Fruit fly (Drosophila melanogaster) whole organism, embryonic: ENCODE results near the gene apn.

ENCODE experiments used
- Ada2b ChIP-seq: fragments of 200-800 bp; sonication (Bioruptor generic); IDR thresholded peaks from 2 replicates; pipeline ENCODE4 v1.3.6; 2022; ENCODE audit warnings: missing biosample characterization, missing genetic modification characterization
- Bgb ChIP-seq: fragments of 200-800 bp; sonication (Bioruptor generic); IDR thresholded peaks from 2 replicates; pipeline ENCODE4 v1.3.6; 2022; ENCODE audit warnings: missing biosample characterization, missing genetic modification characterization; ENCODE audit not compliant: partially characterized antibody
- CG10209 ChIP-seq: fragments of 200-800 bp; sonication (Bioruptor generic); optimal IDR thresholded peaks from 3 replicates; lab custom pipeline; 2017; ENCODE audit warnings: missing biosample characterization, mild to moderate bottlenecking, missing genetic modification characterization, missing genetic modification reagents
- CG10654 ChIP-seq: fragments of 200-800 bp; sonication (Bioruptor generic); optimal IDR thresholded peaks from 2 replicates; lab custom pipeline; 2016; ENCODE audit warnings: missing biosample characterization, missing genetic modification characterization
- CG12219 ChIP-seq: fragments of 200-800 bp; sonication (Bioruptor generic); optimal IDR thresholded peaks from 3 replicates; lab custom pipeline; 2018; ENCODE audit warnings: missing biosample characterization, mild to moderate bottlenecking, missing genetic modification characterization
- CG16813 ChIP-seq: fragments of 200-800 bp; sonication (Bioruptor generic); IDR thresholded peaks from 3 replicates; pipeline ENCODE4 v1.3.6; 2022; ENCODE audit warnings: missing biosample characterization, missing genetic modification characterization; ENCODE audit not compliant: partially characterized antibody
- CG17568 ChIP-seq: fragments of 200-800 bp; sonication (Bioruptor generic); optimal IDR thresholded peaks from 2 replicates; lab custom pipeline; 2018; ENCODE audit warnings: missing biosample characterization, mild to moderate bottlenecking, missing genetic modification characterization, moderate library complexity
- CG17612 ChIP-seq: fragments of 200-800 bp; sonication (Bioruptor generic); IDR thresholded peaks from 2 replicates; pipeline ENCODE4 v1.3.6; 2022; ENCODE audit warnings: missing biosample characterization, missing genetic modification characterization
- CG18011 ChIP-seq: fragments of 200-800 bp; sonication (Bioruptor generic); optimal IDR thresholded peaks from 2 replicates; lab custom pipeline; 2017; ENCODE audit warnings: missing biosample characterization, missing genetic modification characterization, mild to moderate bottlenecking, moderate library complexity, missing genotype
- CG1832 ChIP-seq: fragments of 200-800 bp; sonication (Bioruptor generic); optimal IDR thresholded peaks from 2 replicates; lab custom pipeline; 2017; ENCODE audit warnings: missing biosample characterization, mild to moderate bottlenecking, missing genetic modification characterization, inconsistent platforms
- CG18619 ChIP-seq: fragments of 200-800 bp; sonication (Bioruptor generic); optimal IDR thresholded peaks from 3 replicates; lab custom pipeline; 2017; ENCODE audit warnings: missing biosample characterization, mild to moderate bottlenecking, missing genetic modification characterization
- CG3065 ChIP-seq: fragments of 200-800 bp; sonication (Bioruptor generic); optimal IDR thresholded peaks from 2 replicates; lab custom pipeline; 2016; ENCODE audit warnings: missing biosample characterization, missing genetic modification characterization
- CG32532 ChIP-seq: fragments of 200-800 bp; sonication (Bioruptor generic); IDR thresholded peaks from 2 replicates; pipeline ENCODE4 v1.3.6; 2022; ENCODE audit warnings: missing biosample characterization, missing genetic modification characterization
- CG32772 ChIP-seq: fragments of 200-800 bp; sonication (Bioruptor generic); IDR thresholded peaks from 2 replicates; pipeline ENCODE4 v1.3.6; 2022; ENCODE audit warnings: missing biosample characterization, missing genetic modification characterization
- CG34376 ChIP-seq: fragments of 200-800 bp; sonication (Bioruptor generic); optimal IDR thresholded peaks from 2 replicates; lab custom pipeline; 2018; ENCODE audit warnings: missing biosample characterization, mild to moderate bottlenecking, missing genetic modification characterization
- CG3726 ChIP-seq: fragments of 200-800 bp; sonication (Bioruptor generic); IDR thresholded peaks from 3 replicates; pipeline ENCODE4, ENCODE4 v1.3.6; 2022; ENCODE audit warnings: missing biosample characterization, missing genetic modification characterization
- CG3995 ChIP-seq: fragments of 200-800 bp; sonication (Bioruptor generic); optimal IDR thresholded peaks from 3 replicates; lab custom pipeline; 2016; ENCODE audit warnings: missing biosample characterization, missing genetic modification characterization
- CG4730 ChIP-seq: fragments of 200-800 bp; sonication (Bioruptor generic); IDR thresholded peaks from 2 replicates; pipeline ENCODE4 v1.3.6; 2022; ENCODE audit warnings: missing biosample characterization, missing genetic modification characterization
- CG6654 ChIP-seq: fragments of 200-800 bp; sonication (Bioruptor generic); optimal IDR thresholded peaks from 2 replicates; lab custom pipeline; 2017; ENCODE audit warnings: missing biosample characterization, mild to moderate bottlenecking, missing genetic modification characterization
- CG6683 ChIP-seq: fragments of 200-800 bp; sonication (Bioruptor generic); optimal IDR thresholded peaks from 2 replicates; lab custom pipeline; 2017; ENCODE audit warnings: missing biosample characterization, mild to moderate bottlenecking, missing genetic modification characterization, missing genetic modification reagents
- CG6791 ChIP-seq: fragments of 200-800 bp; sonication (Bioruptor generic); IDR thresholded peaks from 3 replicates; pipeline ENCODE4 v1.3.6; 2022; ENCODE audit warnings: missing biosample characterization, missing genetic modification characterization; ENCODE audit not compliant: partially characterized antibody
- CG7357 ChIP-seq: fragments of 200-800 bp; sonication (Bioruptor generic); IDR thresholded peaks from 3 replicates; pipeline ENCODE4 v1.3.6; 2022; ENCODE audit warnings: missing biosample characterization, missing genetic modification characterization
- CG7556 ChIP-seq: fragments of 200-800 bp; sonication (Bioruptor generic); optimal IDR thresholded peaks from 2 replicates; lab custom pipeline; 2017; ENCODE audit warnings: missing biosample characterization, mild to moderate bottlenecking, missing genetic modification characterization
- CG9932 ChIP-seq: fragments of 200-800 bp; sonication (Bioruptor generic); IDR thresholded peaks from 2 replicates; pipeline ENCODE4 v1.3.6; 2022; ENCODE audit warnings: missing biosample characterization, missing genetic modification characterization
- CrebB ChIP-seq: fragments of 200-800 bp; sonication (Bioruptor generic); optimal IDR thresholded peaks from 3 replicates; lab custom pipeline; 2018; ENCODE audit warnings: missing biosample characterization, mild to moderate bottlenecking, missing genetic modification characterization
- Dp ChIP-seq: fragments of 200-800 bp; sonication (Bioruptor generic); optimal IDR thresholded peaks from 2 replicates; lab custom pipeline; 2018; ENCODE audit warnings: missing biosample characterization, mild to moderate bottlenecking, missing genetic modification characterization, moderate library complexity
- E2f2 ChIP-seq: fragments of 200-800 bp; sonication (Bioruptor generic); IDR thresholded peaks from 2 replicates; pipeline ENCODE4 v1.3.6; 2022; ENCODE audit warnings: missing biosample characterization, missing genetic modification characterization
- Ets65A ChIP-seq: fragments of 200-800 bp; sonication (Bioruptor generic); peaks from one replicate; lab custom pipeline; 2016; ENCODE audit warnings: missing biosample characterization, missing genetic modification characterization
- HLHmδ ChIP-seq: fragments of 200-800 bp; sonication (Bioruptor generic); optimal IDR thresholded peaks from 2 replicates; lab custom pipeline; 2018; ENCODE audit warnings: missing biosample characterization, mild to moderate bottlenecking, missing genetic modification characterization, moderate library complexity
- Hr51 ChIP-seq, 2 experiments: fragments of 200-800 bp; sonication (Bioruptor generic); optimal IDR thresholded peaks; 2 replicates in 1 of 2; 3 replicates in 1 of 2; lab custom pipeline; 2016 to 2018; ENCODE audit warnings: missing biosample characterization in 2 of 2, missing genetic modification characterization in 2 of 2, mild to moderate bottlenecking in 1 of 2, moderate library complexity in 1 of 2
- Hsf ChIP-seq: fragments of 200-800 bp; sonication (Bioruptor generic); optimal IDR thresholded peaks from 3 replicates; lab custom pipeline; 2016; ENCODE audit warnings: missing biosample characterization, missing genetic modification characterization
- Mes4 ChIP-seq: fragments of 200-800 bp; sonication (Bioruptor generic); optimal IDR thresholded peaks from 2 replicates; lab custom pipeline; 2016; ENCODE audit warnings: missing biosample characterization, missing genetic modification characterization
- NFAT ChIP-seq: fragments of 200-800 bp; sonication (Bioruptor generic); IDR thresholded peaks from 2 replicates; pipeline ENCODE4 v1.3.6; 2022; ENCODE audit warnings: missing biosample characterization, missing genetic modification characterization
- Nf-YB ChIP-seq: fragments of 200-800 bp; sonication (Bioruptor generic); optimal IDR thresholded peaks from 3 replicates; lab custom pipeline; 2019; ENCODE audit warnings: missing biosample characterization, mild to moderate bottlenecking, missing genetic modification characterization, moderate library complexity
- ato ChIP-seq: fragments of 200-800 bp; sonication (Bioruptor generic); IDR thresholded peaks from 2 replicates; pipeline ENCODE4 v1.3.6; 2022; ENCODE audit warnings: missing biosample characterization, missing genetic modification characterization; ENCODE audit not compliant: partially characterized antibody
- bbx ChIP-seq: fragments of 200-800 bp; sonication (Bioruptor generic); IDR thresholded peaks from 2 replicates; pipeline ENCODE4 v1.3.6; 2022; ENCODE audit warnings: missing biosample characterization, missing genetic modification characterization; ENCODE audit not compliant: partially characterized antibody
- danr ChIP-seq: fragments of 200-800 bp; sonication (Bioruptor generic); IDR thresholded peaks from 2 replicates; pipeline ENCODE4 v1.3.6; 2022; ENCODE audit warnings: missing biosample characterization, missing genetic modification characterization
- dysf ChIP-seq: fragments of 200-800 bp; sonication (Bioruptor generic); IDR thresholded peaks from 3 replicates; pipeline ENCODE4 v1.3.6; 2022; ENCODE audit warnings: missing biosample characterization, missing genetic modification characterization
- gce ChIP-seq: fragments of 200-800 bp; sonication (Bioruptor generic); IDR thresholded peaks from 3 replicates; pipeline ENCODE4 v1.3.6; 2022; ENCODE audit warnings: missing biosample characterization, missing genetic modification characterization
- gem ChIP-seq: fragments of 200-800 bp; sonication (Bioruptor generic); optimal IDR thresholded peaks from 2 replicates; lab custom pipeline; 2019; ENCODE audit warnings: missing biosample characterization, mild to moderate bottlenecking, missing genetic modification characterization, moderate library complexity
- hb ChIP-seq: fragments of 200-800 bp; sonication (Bioruptor generic); IDR thresholded peaks from 3 replicates; pipeline ENCODE4 v1.3.6; 2022; ENCODE audit warnings: missing biosample characterization, missing genetic modification characterization; ENCODE audit not compliant: partially characterized antibody
- hth ChIP-seq: fragments of >200 bp; optimal IDR thresholded peaks from 2 replicates; lab custom pipeline; 2017; ENCODE audit warnings: inconsistent platforms
- jigr1 ChIP-seq: fragments of 200-800 bp; sonication (Bioruptor generic); IDR thresholded peaks from 3 replicates; pipeline ENCODE4 v1.3.6; 2022; ENCODE audit warnings: missing biosample characterization, missing genetic modification characterization
- kay ChIP-seq: fragments of 200-800 bp; sonication (Bioruptor generic); optimal IDR thresholded peaks from 2 replicates; lab custom pipeline; 2016; ENCODE audit warnings: missing biosample characterization, missing genetic modification characterization
- lbe ChIP-seq: fragments of 200-800 bp; sonication (Bioruptor generic); optimal IDR thresholded peaks from 2 replicates; lab custom pipeline; 2016; ENCODE audit warnings: missing biosample characterization, mild to moderate bottlenecking, missing genetic modification characterization
- lilli ChIP-seq: fragments of 200-800 bp; sonication (Bioruptor generic); optimal IDR thresholded peaks from 3 replicates; lab custom pipeline; 2016; ENCODE audit warnings: missing biosample characterization, missing genetic modification characterization
- nerfin-2 ChIP-seq: fragments of 200-800 bp; sonication (Bioruptor generic); IDR thresholded peaks from 2 replicates; pipeline ENCODE4 v1.3.6; 2022; ENCODE audit warnings: missing biosample characterization, missing genetic modification characterization; ENCODE audit not compliant: partially characterized antibody
- stc ChIP-seq: fragments of 200-800 bp; sonication (Bioruptor generic); IDR thresholded peaks from 2 replicates; pipeline ENCODE4 v1.3.6; 2022; ENCODE audit warnings: missing biosample characterization, missing genetic modification characterization
- tin ChIP-seq: fragments of 200-800 bp; sonication (Bioruptor generic); optimal IDR thresholded peaks from 3 replicates; lab custom pipeline; 2016; ENCODE audit warnings: missing biosample characterization, missing genetic modification characterization
- tio ChIP-seq: fragments of 200-800 bp; sonication (Bioruptor generic); optimal IDR thresholded peaks from 2 replicates; lab custom pipeline; 2017; ENCODE audit warnings: missing biosample characterization, missing genetic modification characterization, inconsistent platforms
- zen ChIP-seq: fragments of 200-800 bp; sonication (Bioruptor generic); optimal IDR thresholded peaks from 3 replicates; lab custom pipeline; 2018; ENCODE audit warnings: missing biosample characterization, mild to moderate bottlenecking, missing genetic modification characterization, moderate library complexity

apn gene

dm6 chr3R:13305318-13305899 lies 16.8 kb upstream of the apn start (continued):
- no peak for TF ChIP-seq nerfin-2 (GFP tag; lab: Robert Waterston, UW)
- TF ChIP-seq CG12219 (GFP tag; lab: Kevin White, UChicago): no peak
- no peak for TF ChIP-seq HLHmδ (GFP tag; lab: Kevin White, UChicago)
- TF ChIP-seq CG34376 (GFP tag; lab: Kevin White, UChicago): no peak
- TF ChIP-seq ato (GFP tag; lab: Robert Waterston, UW): no peak
- TF ChIP-seq CG6791 (GFP tag; lab: Robert Waterston, UW): no peak
- TF ChIP-seq lbe (GFP tag; lab: Kevin White, UChicago): peak; percentile 62
- no peak for TF ChIP-seq CG17568 (GFP tag; lab: Kevin White, UChicago)
- no peak for TF ChIP-seq bbx (GFP tag; lab: Robert Waterston, UW)
- peak; percentile 82 for TF ChIP-seq gem (tag; lab: Kevin White, UChicago)
- no peak for TF ChIP-seq gce (GFP tag; lab: Robert Waterston, UW)
- no peak for TF ChIP-seq CG16813
- no peak for TF ChIP-seq kay (GFP tag; lab: Kevin White, UChicago)
- peak; percentile 52 for TF ChIP-seq Nf-YB (GFP tag; lab: Kevin White, UChicago)
- no peak for TF ChIP-seq Hsf (GFP tag; lab: Kevin White, UChicago)
- no peak for TF ChIP-seq Ets65A (GFP tag; lab: Kevin White, UChicago)
- no peak for TF ChIP-seq CG32532 (GFP tag; lab: Robert Waterston, UW)
- no peak for TF ChIP-seq jigr1 (GFP tag; lab: Robert Waterston, UW)
- peak; percentile 10 for TF ChIP-seq CG10654 (GFP tag; lab: Kevin White, UChicago)
- TF ChIP-seq Dp (GFP tag; lab: Kevin White, UChicago): no peak
- TF ChIP-seq zen: no peak
- no peak for TF ChIP-seq CG3995
- TF ChIP-seq Mes4 (GFP tag; lab: Kevin White, UChicago): no peak
- TF ChIP-seq CG4730 (GFP tag; lab: Robert Waterston, UW): no peak
- TF ChIP-seq CG32772 (GFP tag; lab: Robert Waterston, UW): no peak
- TF ChIP-seq CG18011: no peak
- TF ChIP-seq CG7556 (GFP tag; lab: Kevin White, UChicago): peak; percentile 69
- no peak for TF ChIP-seq hth
- no peak for TF ChIP-seq danr (GFP tag; lab: Robert Waterston, UW)
- no peak for TF ChIP-seq CG3726
- TF ChIP-seq Ada2b: no peak
- no peak for TF ChIP-seq CG1832 (GFP tag; lab: Kevin White, UChicago)
- TF ChIP-seq CG9932 (GFP tag; lab: Robert Waterston, UW): no peak
- no peak for TF ChIP-seq CG3065 (GFP tag; lab: Kevin White, UChicago)
- TF ChIP-seq CG7357 (GFP tag; lab: Robert Waterston, UW): no peak
- no peak for TF ChIP-seq E2f2 (GFP tag; lab: Robert Waterston, UW)
- no peak for TF ChIP-seq stc
- peak; percentile 14 for TF ChIP-seq tio (GFP tag; lab: Kevin White, UChicago)
- TF ChIP-seq lilli (GFP tag; lab: Kevin White, UChicago): no peak
- TF ChIP-seq CG17612 (GFP tag; lab: Robert Waterston, UW): no peak
- no peak for TF ChIP-seq Bgb (GFP tag; lab: Robert Waterston, UW)
- peak; percentile 14 for TF ChIP-seq CG18619 (GFP tag; lab: Kevin White, UChicago)
- TF ChIP-seq Hr51 (GFP tag; optimal IDR thresholded peaks at IDR 0.05; lab: Kevin White, UChicago): no peak
- no peak for TF ChIP-seq hb
- TF ChIP-seq CrebB (tag; lab: Kevin White, UChicago): no peak
- TF ChIP-seq dysf (GFP tag; lab: Robert Waterston, UW): no peak
- TF ChIP-seq CG6683 (GFP tag; lab: Kevin White, UChicago): no peak
- TF ChIP-seq tin: peak; percentile 14
- TF ChIP-seq CG6654 (GFP tag; lab: Kevin White, UChicago): peak; percentile 35
- no peak for TF ChIP-seq NFAT (GFP tag; lab: Robert Waterston, UW)
- peak; percentile 33 for TF ChIP-seq CG10209 (GFP tag; lab: Kevin White, UChicago)
